Worm (Caenorhabditis elegans) whole organism, L4 larva: ENCODE measurements around the gene chk-1.

ENCODE experiments used
- F37D6.2 ChIP-seq: sonication (generic microtip); optimal IDR thresholded peaks from 2 replicates; lab custom pipeline; 2016; ENCODE audit warnings: mild to moderate bottlenecking, missing genetic modification characterization, missing compliant biosample characterization
- aly-2 ChIP-seq: sonication (generic microtip); optimal IDR thresholded peaks from 2 replicates; lab custom pipeline; 2018; ENCODE audit warnings: missing biosample characterization, missing genetic modification characterization
- ceh-44 ChIP-seq: fragments of 200-800 bp; sonication (Bioruptor generic); IDR thresholded peaks from 2 replicates; pipeline ENCODE4 v1.3.6; 2022; ENCODE audit warnings: missing genetic modification reagents, missing genetic modification characterization, missing compliant biosample characterization
- daf-12 ChIP-seq: fragments of 150-350 bp; optimal IDR thresholded peaks from 2 replicates; lab custom pipeline; 2014; ENCODE audit warnings: missing biosample characterization, missing genetic modification reagents, missing genetic modification characterization
- egl-27 ChIP-seq: sonication (generic microtip); optimal IDR thresholded peaks from 3 replicates; lab custom pipeline; 2017; ENCODE audit warnings: missing biosample characterization, missing genetic modification reagents, missing genetic modification characterization
- fos-1 ChIP-seq: fragments of 150-350 bp; optimal IDR thresholded peaks from 2 replicates; lab custom pipeline; 2014; ENCODE audit warnings: missing biosample characterization, missing genetic modification characterization
- hlh-11 ChIP-seq: fragments of 200-800 bp; sonication (Bioruptor generic); optimal IDR thresholded peaks from 2 replicates; lab custom pipeline; 2018; ENCODE audit warnings: mild to moderate bottlenecking, missing genetic modification characterization, missing compliant biosample characterization
- jun-1 ChIP-seq: fragments of 150-350 bp; optimal IDR thresholded peaks from 2 replicates; lab custom pipeline; 2014; ENCODE audit warnings: missing biosample characterization, missing genetic modification reagents, missing genetic modification characterization
- lin-39 ChIP-seq: fragments of 150-350 bp; optimal IDR thresholded peaks from 2 replicates; lab custom pipeline; 2014; ENCODE audit warnings: missing biosample characterization, missing genetic modification reagents, missing genetic modification characterization
- php-3 ChIP-seq: fragments of 200-800 bp; sonication (Bioruptor generic); IDR thresholded peaks from 2 replicates; pipeline ENCODE4 v1.3.6; 2022; ENCODE audit warnings: missing genetic modification reagents, missing genetic modification characterization, missing compliant biosample characterization
- snpc-1.2 ChIP-seq: fragments of 200-800 bp; sonication (Bioruptor generic); IDR thresholded peaks from 2 replicates; pipeline ENCODE4 v1.3.6; 2022; ENCODE audit warnings: missing genetic modification reagents, missing genetic modification characterization, missing compliant biosample characterization
- unc-130 ChIP-seq: sonication (generic microtip); optimal IDR thresholded peaks from 2 replicates; lab custom pipeline; 2016; ENCODE audit warnings: missing genetic modification reagents, missing genetic modification characterization, missing compliant biosample characterization

DNA sequence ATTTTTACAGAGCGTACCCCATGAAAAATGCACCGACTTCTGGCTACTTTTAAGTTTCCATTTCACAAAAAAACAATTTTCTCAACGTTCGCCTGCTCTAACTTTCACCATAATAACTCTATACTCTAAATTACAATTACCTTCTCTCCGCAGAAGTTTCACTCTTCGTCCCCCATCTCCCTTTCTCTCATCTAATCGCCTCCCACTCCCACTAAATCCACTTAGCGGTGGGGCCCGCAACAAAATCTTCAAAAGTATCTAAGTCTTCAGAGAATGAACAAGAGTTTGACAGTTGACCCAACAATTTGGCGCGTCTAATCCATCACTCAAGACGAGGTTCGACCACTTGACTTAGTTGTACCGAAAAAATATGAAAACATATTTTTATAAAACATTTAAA, 20.9 kb downstream of the chk-1 start:
- TF ChIP-seq jun-1 (no peak), F37D6.2 (tag; lab: Kevin White, UChicago) (no peak), php-3 (no peak), aly-2 (tag; lab: Kevin White, UChicago) (no peak), snpc-1.2 (GFP tag; lab: Robert Waterston, UW) (no peak), ceh-44 (GFP tag; lab: Robert Waterston, UW) (no peak), lin-39 (tag; lab: Kevin White, UChicago) (no peak), daf-12 (no peak), unc-130 (GFP tag; lab: Kevin White, UChicago) (no peak), egl-27 (tag; lab: Kevin White, UChicago) (no peak), hlh-11 (tag; lab: Kevin White, UChicago) (no peak), fos-1 (tag; lab: Kevin White, UChicago) (no peak)
